Fruit fly (Drosophila melanogaster): Measurements from ENCODE around the gene CG10654.

DNA sequence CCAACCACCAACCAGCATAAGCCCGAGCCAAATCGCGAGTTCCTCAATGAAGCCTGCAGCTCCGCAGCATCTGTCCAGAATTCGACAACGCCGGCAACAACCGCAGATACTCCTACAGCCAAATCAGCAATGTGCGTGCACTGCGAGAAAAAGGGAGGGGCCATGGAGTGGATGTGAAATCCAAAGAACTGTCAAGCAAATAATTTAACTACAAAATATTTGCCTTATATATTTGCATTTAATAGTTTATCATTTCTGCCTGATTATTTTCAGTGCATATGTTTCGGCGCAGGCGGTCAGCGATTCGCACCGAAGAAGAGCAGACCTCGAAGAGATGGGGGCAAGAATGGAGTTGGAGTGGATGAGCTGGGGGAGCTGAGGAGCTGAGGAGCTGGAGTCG, 44.0 kb upstream of the CG10654 start:
- no peak for TF ChIP-seq EcR (GFP tag; optimal IDR thresholded peaks at IDR 0.05)
- TF ChIP-seq rn (GFP tag; IDR thresholded peaks at IDR 0.05): 0 out of 2 replicates have a peak, but pooled peaks have one; percentile 36
- peak; percentile 75 for TF ChIP-seq CG34367 (tag; optimal IDR thresholded peaks at IDR 0.05)

Measured in whole organism, pupa.